Fruit fly (Drosophila melanogaster): ENCODE measurements around the gene CG9555.

The CG9555 gene

dm6 chr2L:8948650-8949049 is 42.9 kb upstream of the CG9555 start:
- TF ChIP-seq woc (GFP tag; optimal IDR thresholded peaks at IDR 0.05) (no peak), sv (GFP tag; optimal IDR thresholded peaks at IDR 0.05) (no peak), pan (optimal IDR thresholded peaks at IDR 0.05) (no peak)

dm6 chr2L:8949919-8950722 is 41.4 kb upstream of the CG9555 start:
- no peak for TF ChIP-seq sv (GFP tag; optimal IDR thresholded peaks at IDR 0.05)
- TF ChIP-seq Abd-B (GFP tag; optimal IDR thresholded peaks at IDR 0.05): no peak
- TF ChIP-seq pan (optimal IDR thresholded peaks at IDR 0.05): no peak
- no peak for TF ChIP-seq CG9705 (GFP tag; optimal IDR thresholded peaks at IDR 0.05)
- TF ChIP-seq Dfd (GFP tag; optimal IDR thresholded peaks at IDR 0.05): no peak
- TF ChIP-seq Hr78 (GFP tag; optimal IDR thresholded peaks at IDR 0.05): no peak
- peak; percentile 63 for TF ChIP-seq Sp1 (GFP tag; optimal IDR thresholded peaks at IDR 0.05)
- peak; percentile 57 for TF ChIP-seq HLH106 (tag; optimal IDR thresholded peaks at IDR 0.05)
- TF ChIP-seq tai (GFP tag; optimal IDR thresholded peaks at IDR 0.05): peak; percentile 25
- peak; percentile 12 for TF ChIP-seq brk (GFP tag; optimal IDR thresholded peaks at IDR 0.05)
- TF ChIP-seq GATAd (GFP tag; optimal IDR thresholded peaks at IDR 0.05): no peak
- no peak for TF ChIP-seq dsf (GFP tag; optimal IDR thresholded peaks at IDR 0.05; ENCODE audit: borderline replicate concordance)
- TF ChIP-seq OdsH (GFP tag; optimal IDR thresholded peaks at IDR 0.05): peak; percentile 56
- no peak for TF ChIP-seq Myc (optimal IDR thresholded peaks at IDR 0.05)
- peak; percentile 53 for TF ChIP-seq rgr (GFP tag; optimal IDR thresholded peaks at IDR 0.05)
- peak; percentile 34 to 71 for TF ChIP-seq dl (GFP tag; optimal IDR thresholded peaks at IDR 0.05; ENCODE audit: insufficient read depth in 1 of 2, partially characterized antibody in 2 of 2)
- peak in 1 of 2 experiments; percentile 71 for TF ChIP-seq foxo (GFP tag; optimal IDR thresholded peaks at IDR 0.05)
- TF ChIP-seq psq (GFP tag; optimal IDR thresholded peaks at IDR 0.05): peak; percentile 80
- no peak for TF ChIP-seq sage (GFP tag; optimal IDR thresholded peaks at IDR 0.05)
- peak; percentile 66 for TF ChIP-seq ey (GFP tag; optimal IDR thresholded peaks at IDR 0.05)
- TF ChIP-seq N (GFP tag; optimal IDR thresholded peaks at IDR 0.05): no peak
- no peak for TF ChIP-seq Rel (GFP tag; optimal IDR thresholded peaks at IDR 0.05)
- peak; percentile 14 for TF ChIP-seq Rel (tag; optimal IDR thresholded peaks at IDR 0.05)
- peak; percentile 30 for TF ChIP-seq Hr83 (GFP tag; optimal IDR thresholded peaks at IDR 0.05; ENCODE audit: poor library complexity, severe bottlenecking)
- no peak for TF ChIP-seq lola (GFP tag; optimal IDR thresholded peaks at IDR 0.05)
- no peak for TF ChIP-seq Jra (GFP tag; optimal IDR thresholded peaks at IDR 0.05)
- no peak for TF ChIP-seq jim (GFP tag; optimal IDR thresholded peaks at IDR 0.05)
- no peak for TF ChIP-seq CG32264 (GFP tag; optimal IDR thresholded peaks at IDR 0.05)
- peak; percentile 59 for TF ChIP-seq Dif (GFP tag; optimal IDR thresholded peaks at IDR 0.05; ENCODE audit: partially characterized antibody)
- peak; percentile 48 for TF ChIP-seq dmrt93B (GFP tag; optimal IDR thresholded peaks at IDR 0.05)
- TF ChIP-seq fru (GFP tag; optimal IDR thresholded peaks at IDR 0.05): peak; percentile 95
- peak; percentile 74 for TF ChIP-seq woc (GFP tag; optimal IDR thresholded peaks at IDR 0.05)
- peak; percentile 89 for TF ChIP-seq Vsx2 (GFP tag; optimal IDR thresholded peaks at IDR 0.05; ENCODE audit: partially characterized antibody)
- peak; percentile 58 for TF ChIP-seq h (GFP tag; optimal IDR thresholded peaks at IDR 0.05)
- peak; percentile 67 for TF ChIP-seq br (GFP tag; optimal IDR thresholded peaks at IDR 0.05)
- TF ChIP-seq usp (GFP tag; optimal IDR thresholded peaks at IDR 0.05): no peak
- TF ChIP-seq CrebA (GFP tag; optimal IDR thresholded peaks at IDR 0.05; ENCODE audit: borderline replicate concordance): no peak
- TF ChIP-seq Hnf4 (GFP tag; optimal IDR thresholded peaks at IDR 0.05): peak; percentile 37
- no peak for TF ChIP-seq Mio (GFP tag; optimal IDR thresholded peaks at IDR 0.05)
